Worm (Caenorhabditis elegans) whole organism, L4/young adult: ENCODE results near the gene mbl-1.

Source experiments
- W03F9.2 ChIP-seq: fragments of 150-350 bp; optimal IDR thresholded peaks from 2 replicates; lab custom pipeline; 2014; ENCODE audit warnings: missing biosample characterization, missing genetic modification characterization
- dao-5 ChIP-seq: sonication (generic microtip); optimal IDR thresholded peaks from 2 replicates; lab custom pipeline; 2016; ENCODE audit warnings: missing genotype, missing genetic modification characterization, moderate library complexity, missing compliant biosample characterization
- him-1 ChIP-seq: sonication (generic microtip); optimal IDR thresholded peaks from 2 replicates; lab custom pipeline; 2016; ENCODE audit warnings: missing genotype, missing genetic modification reagents, missing genetic modification characterization, missing compliant biosample characterization

ce11 chrX:17034193-17034592 is 55.8 kb downstream of the mbl-1 start:
- TF ChIP-seq him-1 (no peak), dao-5 (tag; lab: Kevin White, UChicago) (no peak), W03F9.2 (no peak)
